Fruit fly (Drosophila melanogaster) whole organism, embryonic: ENCODE data around the gene CG7484.
A peak's percentile ranks its signal among the peaks of the same experiment; 100 is the strongest.

Source experiments
- Abd-B ChIP-seq: fragments of 200-800 bp; sonication (Bioruptor generic); optimal IDR thresholded peaks from 2 replicates; lab custom pipeline; 2018; ENCODE audit warnings: missing biosample characterization, mild to moderate bottlenecking, missing genetic modification characterization, moderate library complexity
- Ada2b ChIP-seq: fragments of 200-800 bp; sonication (Bioruptor generic); IDR thresholded peaks from 2 replicates; pipeline ENCODE4 v1.3.6; 2022; ENCODE audit warnings: missing biosample characterization, missing genetic modification characterization
- Aef1 ChIP-seq: fragments of 200-800 bp; sonication (Bioruptor generic); IDR thresholded peaks from 3 replicates; pipeline ENCODE4 v1.3.6; 2022; ENCODE audit warnings: missing biosample characterization, missing genetic modification characterization
- Atf-2 ChIP-seq: fragments of 200-800 bp; sonication (Bioruptor generic); optimal IDR thresholded peaks from 2 replicates; lab custom pipeline; 2016; ENCODE audit warnings: missing biosample characterization, missing genetic modification characterization
- CG10209 ChIP-seq: fragments of 200-800 bp; sonication (Bioruptor generic); optimal IDR thresholded peaks from 3 replicates; lab custom pipeline; 2017; ENCODE audit warnings: missing biosample characterization, mild to moderate bottlenecking, missing genetic modification characterization, missing genetic modification reagents
- CG10543 ChIP-seq: fragments of 200-800 bp; sonication (Bioruptor generic); optimal IDR thresholded peaks from 3 replicates; lab custom pipeline; 2017; ENCODE audit warnings: missing biosample characterization, mild to moderate bottlenecking, missing genetic modification characterization, moderate library complexity
- CG13775 ChIP-seq: fragments of 200-800 bp; sonication (Bioruptor generic); optimal IDR thresholded peaks from 3 replicates; lab custom pipeline; 2017; ENCODE audit warnings: missing biosample characterization, mild to moderate bottlenecking, missing genetic modification characterization
- CG15073 ChIP-seq: fragments of 200-800 bp; sonication (Bioruptor generic); optimal IDR thresholded peaks from 2 replicates; lab custom pipeline; 2016; ENCODE audit warnings: missing biosample characterization, missing genetic modification characterization
- CG1647 ChIP-seq: fragments of 200-800 bp; sonication (Bioruptor generic); optimal IDR thresholded peaks from 3 replicates; lab custom pipeline; 2016; ENCODE audit warnings: missing biosample characterization, missing genetic modification characterization
- CG16815 ChIP-seq: fragments of 200-800 bp; sonication (Bioruptor generic); optimal IDR thresholded peaks from 3 replicates; lab custom pipeline; 2017; ENCODE audit warnings: missing biosample characterization, mild to moderate bottlenecking, missing genetic modification characterization
- CG17361 ChIP-seq: fragments of 200-800 bp; sonication (Bioruptor generic); IDR thresholded peaks from 3 replicates; pipeline ENCODE4 v1.3.6; 2022; ENCODE audit warnings: missing biosample characterization, missing genetic modification characterization
- CG17912 ChIP-seq: fragments of 200-800 bp; sonication (Bioruptor generic); optimal IDR thresholded peaks from 2 replicates; lab custom pipeline; 2018; ENCODE audit warnings: missing biosample characterization, mild to moderate bottlenecking, missing genetic modification characterization
- CG18011 ChIP-seq: fragments of 200-800 bp; sonication (Bioruptor generic); optimal IDR thresholded peaks from 2 replicates; lab custom pipeline; 2017; ENCODE audit warnings: missing biosample characterization, missing genetic modification characterization, mild to moderate bottlenecking, moderate library complexity, missing genotype
- CG2202 ChIP-seq: fragments of 200-800 bp; sonication (Bioruptor generic); optimal IDR thresholded peaks from 2 replicates; lab custom pipeline; 2018; ENCODE audit warnings: missing biosample characterization, mild to moderate bottlenecking, missing genetic modification characterization
- CG2712 ChIP-seq: fragments of 200-800 bp; optimal IDR thresholded peaks from 3 replicates; lab custom pipeline; 2019; ENCODE audit warnings: missing biosample characterization, mild to moderate bottlenecking, missing genetic modification characterization, moderate library complexity
- CG3065 ChIP-seq: fragments of 200-800 bp; sonication (Bioruptor generic); optimal IDR thresholded peaks from 2 replicates; lab custom pipeline; 2016; ENCODE audit warnings: missing biosample characterization, missing genetic modification characterization
- CG3726 ChIP-seq: fragments of 200-800 bp; sonication (Bioruptor generic); IDR thresholded peaks from 3 replicates; pipeline ENCODE4, ENCODE4 v1.3.6; 2022; ENCODE audit warnings: missing biosample characterization, missing genetic modification characterization
- CG8478 ChIP-seq: fragments of >200 bp; optimal IDR thresholded peaks from 2 replicates; lab custom pipeline; 2018
- CG9797 ChIP-seq: fragments of 200-800 bp; sonication (Bioruptor generic); optimal IDR thresholded peaks from 3 replicates; lab custom pipeline; 2018; ENCODE audit warnings: missing biosample characterization, mild to moderate bottlenecking, missing genetic modification characterization
- CG9932 ChIP-seq: fragments of 200-800 bp; sonication (Bioruptor generic); IDR thresholded peaks from 2 replicates; pipeline ENCODE4 v1.3.6; 2022; ENCODE audit warnings: missing biosample characterization, missing genetic modification characterization
- Elba2 ChIP-seq: fragments of 200-800 bp; sonication (Bioruptor generic); optimal IDR thresholded peaks from 3 replicates; lab custom pipeline; 2016; ENCODE audit warnings: missing biosample characterization, missing genetic modification characterization
- Hmr ChIP-seq: fragments of 200-800 bp; sonication (Bioruptor generic); optimal IDR thresholded peaks from 3 replicates; lab custom pipeline; 2017; ENCODE audit warnings: mild to moderate bottlenecking, missing biosample characterization, missing genetic modification reagents, missing genetic modification characterization
- Hmx ChIP-seq: fragments of 200-800 bp; sonication (Bioruptor generic); optimal IDR thresholded peaks from 2 replicates; lab custom pipeline; 2016; ENCODE audit warnings: missing biosample characterization, missing genetic modification characterization
- Mes4 ChIP-seq: fragments of 200-800 bp; sonication (Bioruptor generic); optimal IDR thresholded peaks from 2 replicates; lab custom pipeline; 2016; ENCODE audit warnings: missing biosample characterization, missing genetic modification characterization
- Mrtf ChIP-seq: fragments of 200-800 bp; sonication (Bioruptor generic); IDR thresholded peaks from 3 replicates; pipeline ENCODE4 v1.3.6; 2022; ENCODE audit warnings: missing biosample characterization, missing genetic modification characterization
- NC2α ChIP-seq: fragments of 200-800 bp; sonication (Bioruptor generic); optimal IDR thresholded peaks from 2 replicates; lab custom pipeline; 2016; ENCODE audit warnings: missing biosample characterization, missing genetic modification characterization
- Sox102F ChIP-seq: fragments of 200-800 bp; sonication (Bioruptor generic); optimal IDR thresholded peaks from 2 replicates; lab custom pipeline; 2018; ENCODE audit warnings: missing biosample characterization, mild to moderate bottlenecking, missing genetic modification characterization, moderate library complexity
- ab ChIP-seq: fragments of 200-800 bp; sonication (Bioruptor generic); optimal IDR thresholded peaks from 2 replicates; lab custom pipeline; 2016; ENCODE audit warnings: missing biosample characterization, missing genetic modification characterization
- amos ChIP-seq: fragments of 200-800 bp; sonication (Bioruptor generic); IDR thresholded peaks from 2 replicates; pipeline ENCODE4 v1.3.6; 2022; ENCODE audit warnings: missing biosample characterization, missing genetic modification characterization; ENCODE audit not compliant: partially characterized antibody
- ap ChIP-seq: fragments of 200-800 bp; sonication (Bioruptor generic); IDR thresholded peaks from 2 replicates; pipeline ENCODE4 v1.3.6; 2022; ENCODE audit warnings: missing biosample characterization, missing genetic modification characterization
- bowl ChIP-seq: fragments of 200-800 bp; sonication (Bioruptor generic); IDR thresholded peaks from 2 replicates; pipeline ENCODE4 v1.3.6; 2022; ENCODE audit warnings: missing biosample characterization, missing genetic modification characterization
- cato ChIP-seq: fragments of 200-800 bp; sonication (Bioruptor generic); optimal IDR thresholded peaks from 2 replicates; lab custom pipeline; 2016; ENCODE audit warnings: missing biosample characterization, missing genetic modification characterization, borderline replicate concordance
- chn ChIP-seq: fragments of 200-800 bp; sonication (Bioruptor generic); optimal IDR thresholded peaks from 2 replicates; lab custom pipeline; 2016; ENCODE audit warnings: missing biosample characterization, missing genetic modification characterization
- dan ChIP-seq: fragments of 200-800 bp; sonication (Bioruptor generic); IDR thresholded peaks from 2 replicates; pipeline ENCODE4 v1.3.6; 2022; ENCODE audit warnings: missing biosample characterization, missing genetic modification characterization
- fd3F ChIP-seq: fragments of 200-800 bp; sonication (Bioruptor generic); optimal IDR thresholded peaks from 2 replicates; lab custom pipeline; 2018; ENCODE audit warnings: missing biosample characterization, mild to moderate bottlenecking, missing genetic modification characterization, moderate library complexity
- fu2 ChIP-seq: fragments of 200-800 bp; sonication (Bioruptor generic); optimal IDR thresholded peaks from 2 replicates; lab custom pipeline; 2016; ENCODE audit warnings: missing biosample characterization, missing genetic modification characterization
- gcm ChIP-seq: fragments of 200-800 bp; sonication (Bioruptor generic); optimal IDR thresholded peaks from 2 replicates; lab custom pipeline; 2019; ENCODE audit warnings: missing biosample characterization, mild to moderate bottlenecking, missing genetic modification characterization, moderate library complexity
- gcm2 ChIP-seq: fragments of 200-800 bp; sonication (Bioruptor generic); optimal IDR thresholded peaks from 2 replicates; lab custom pipeline; 2016; ENCODE audit warnings: missing biosample characterization, missing genetic modification characterization
- gem ChIP-seq: fragments of 200-800 bp; sonication (Bioruptor generic); optimal IDR thresholded peaks from 2 replicates; lab custom pipeline; 2019; ENCODE audit warnings: missing biosample characterization, mild to moderate bottlenecking, missing genetic modification characterization, moderate library complexity
- gfzf ChIP-seq: fragments of 200-800 bp; sonication (Bioruptor generic); optimal IDR thresholded peaks from 2 replicates; lab custom pipeline; 2016; ENCODE audit warnings: missing biosample characterization, mild to moderate bottlenecking, missing genetic modification characterization, moderate library complexity
- gt ChIP-seq: fragments of 200-800 bp; sonication (Bioruptor generic); IDR thresholded peaks from 2 replicates; pipeline ENCODE4 v1.3.6; 2022; ENCODE audit warnings: missing biosample characterization, missing genetic modification characterization
- mirr ChIP-seq: fragments of 200-800 bp; sonication (Bioruptor generic); optimal IDR thresholded peaks from 3 replicates; lab custom pipeline; 2018; ENCODE audit warnings: missing biosample characterization, mild to moderate bottlenecking, missing genetic modification characterization
- nerfin-1 ChIP-seq: fragments of 200-800 bp; sonication (Bioruptor generic); optimal IDR thresholded peaks from 3 replicates; lab custom pipeline; 2019; ENCODE audit warnings: missing biosample characterization, mild to moderate bottlenecking, missing genetic modification characterization, moderate library complexity
- org-1 ChIP-seq: fragments of 200-800 bp; sonication (Bioruptor generic); optimal IDR thresholded peaks from 2 replicates; lab custom pipeline; 2017; ENCODE audit warnings: missing biosample characterization, missing genetic modification characterization
- otp ChIP-seq: fragments of 200-800 bp; sonication (Bioruptor generic); IDR thresholded peaks from 3 replicates; pipeline ENCODE4, ENCODE4 v1.3.6; 2022; ENCODE audit warnings: missing biosample characterization, missing genetic modification characterization
- phol ChIP-seq: fragments of 200-800 bp; sonication (Bioruptor generic); optimal IDR thresholded peaks from 3 replicates; lab custom pipeline; 2018; ENCODE audit warnings: missing biosample characterization, mild to moderate bottlenecking, missing genetic modification characterization, moderate library complexity
- prd ChIP-seq, 3 experiments: fragments of >200 bp in 2 of 3; fragments of 200-800 bp in 1 of 3; sonication (Bioruptor generic) in 1 of 3; optimal IDR thresholded peaks in 2 of 3; IDR thresholded peaks in 1 of 3; 2 replicates in 2 of 3; 3 replicates in 1 of 3; pipeline versions ENCODE4 v1.3.6 to Lab custom; 2017 to 2022; ENCODE audit warnings: missing biosample characterization in 1 of 3, missing genetic modification characterization in 1 of 3
- so ChIP-seq: fragments of 200-800 bp; sonication (Bioruptor generic); IDR thresholded peaks from 3 replicates; pipeline ENCODE4 v1.3.6; 2022; ENCODE audit warnings: missing biosample characterization, missing genetic modification characterization
- sr ChIP-seq: fragments of 200-800 bp; sonication (Bioruptor generic); IDR thresholded peaks from 3 replicates; pipeline ENCODE4 v1.3.6; 2022; ENCODE audit warnings: missing biosample characterization, missing genetic modification characterization
- tx ChIP-seq: fragments of 200-800 bp; sonication (Bioruptor generic); optimal IDR thresholded peaks from 2 replicates; lab custom pipeline; 2016; ENCODE audit warnings: missing biosample characterization, missing genetic modification characterization
- unpg ChIP-seq: fragments of 200-800 bp; sonication (Bioruptor generic); optimal IDR thresholded peaks from 3 replicates; lab custom pipeline; 2018; ENCODE audit warnings: missing biosample characterization, mild to moderate bottlenecking, missing genetic modification characterization, moderate library complexity
- usp ChIP-seq: fragments of >200 bp; optimal IDR thresholded peaks from 2 replicates; lab custom pipeline; 2017; ENCODE audit warnings: missing biosample characterization, missing genetic modification characterization
- yki ChIP-seq: fragments of >200 bp; optimal IDR thresholded peaks from 3 replicates; lab custom pipeline; 2018

CG7484 gene

dm6 chr3L:17625014-17625413, 29.4 kb upstream of the CG7484 start (continued):
- TF ChIP-seq org-1 (GFP tag; lab: Kevin White, UChicago) (no peak), cato (GFP tag; lab: Kevin White, UChicago) (no peak), CG3065 (GFP tag; lab: Kevin White, UChicago) (no peak), tx (no peak), CG9932 (GFP tag; lab: Robert Waterston, UW) (no peak), Abd-B (no peak), sr (no peak), yki (lab: Kevin White, UChicago) (no peak), gem (tag; lab: Kevin White, UChicago) (peak; percentile 9), fd3F (peak; percentile 41), Hmx (no peak), CG2712 (tag; lab: Kevin White, UChicago) (no peak), CG9797 (no peak), NC2α (GFP tag; lab: Kevin White, UChicago) (no peak), amos (GFP tag; lab: Robert Waterston, UW) (no peak), Atf-2 (no peak), CG1647 (no peak), fu2 (no peak), Elba2 (GFP tag; lab: Kevin White, UChicago) (no peak), otp (GFP tag; lab: Robert Waterston, UW) (no peak), CG17361 (no peak), CG13775 (GFP tag; lab: Kevin White, UChicago) (no peak), gcm (GFP tag; lab: Kevin White, UChicago) (no peak), ab (GFP tag; lab: Kevin White, UChicago) (no peak), CG16815 (GFP tag; lab: Kevin White, UChicago) (no peak), dan (no peak), Sox102F (GFP tag; lab: Kevin White, UChicago) (no peak), prd (optimal IDR thresholded peaks at IDR 0.05; lab: Kevin White, UChicago) (no peak), prd (GFP tag; IDR thresholded peaks at IDR 0.05; lab: Robert Waterston, UW) (no peak), phol (no peak), Hmr (GFP tag; lab: Kevin White, UChicago) (peak; percentile 63), ap (no peak), gt (GFP tag; lab: Robert Waterston, UW) (no peak), gcm2 (GFP tag; lab: Kevin White, UChicago) (no peak), CG2202 (no peak), chn (GFP tag; lab: Kevin White, UChicago) (no peak), nerfin-1 (tag; lab: Kevin White, UChicago) (no peak), Aef1 (GFP tag; lab: Robert Waterston, UW) (no peak), CG3726 (GFP tag; lab: Robert Waterston, UW) (no peak), mirr (GFP tag; lab: Kevin White, UChicago) (no peak), usp (no peak), bowl (GFP tag; lab: Robert Waterston, UW) (no peak), so (GFP tag; lab: Robert Waterston, UW) (no peak), CG8478 (lab: Kevin White, UChicago) (no peak), Mes4 (GFP tag; lab: Kevin White, UChicago) (no peak), Ada2b (no peak), CG17912 (GFP tag; lab: Kevin White, UChicago) (no peak), CG15073 (no peak), CG18011 (GFP tag; lab: Kevin White, UChicago) (no peak), unpg (peak; percentile 12), CG10209 (GFP tag; lab: Kevin White, UChicago) (no peak), gfzf (GFP tag; lab: Kevin White, UChicago) (no peak), CG10543 (no peak), Mrtf (GFP tag; lab: Robert Waterston, UW) (no peak)
